Fruit fly (Drosophila melanogaster): Measurements from ENCODE around the gene alpha-Est7.

DNA sequence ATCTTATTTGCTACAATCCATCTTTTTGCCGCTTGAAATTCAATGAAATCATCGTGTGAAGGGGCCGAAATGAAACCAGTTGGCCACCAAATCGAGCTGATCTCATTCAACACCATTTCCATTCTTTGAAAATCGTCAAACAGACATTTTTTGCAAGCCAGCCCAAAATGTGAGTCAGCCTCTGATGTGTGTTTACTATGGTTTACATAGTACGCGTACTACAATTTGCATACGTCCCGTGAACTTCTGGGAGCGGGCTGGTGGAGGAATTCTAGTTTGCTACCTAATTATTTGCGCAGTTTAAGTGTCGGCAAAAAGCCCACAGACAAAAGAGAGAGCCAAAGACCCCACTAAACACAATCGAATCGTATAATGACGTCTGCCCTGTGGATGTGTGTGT is 20.3 kb downstream of the alpha-Est7 start:
- TF ChIP-seq Myc (optimal IDR thresholded peaks at IDR 0.05) (no peak), Sin3A (optimal IDR thresholded peaks at IDR 0.05) (no peak)
